Worm (Caenorhabditis elegans) whole organism, midembryonic: ENCODE data around the gene T05A8.7.

Experiments
- flt-1 ChIP-seq: fragments of 200-800 bp; sonication (Bioruptor generic); IDR thresholded peaks from 2 replicates; pipeline ENCODE4 v1.3.6; 2022; ENCODE audit warnings: missing genetic modification characterization, missing compliant biosample characterization
- med-1 ChIP-seq: sonication (generic microtip); optimal IDR thresholded peaks from 2 replicates; lab custom pipeline; 2017; ENCODE audit warnings: missing genetic modification characterization, mild to moderate bottlenecking, missing compliant biosample characterization, antibody characterized with exemption, missing genetic modification reagents; ENCODE audit not compliant: insufficient read depth
- ref-1 ChIP-seq: fragments of 200-800 bp; sonication (Bioruptor generic); conservative IDR thresholded peaks from 2 replicates; pipeline ENCODE4 v1.3.6; 2022; ENCODE audit warnings: missing genetic modification reagents, missing genetic modification characterization, missing compliant biosample characterization
- ztf-23 ChIP-seq: fragments of 200-800 bp; sonication (Bioruptor generic); IDR thresholded peaks from 2 replicates; pipeline ENCODE4 v1.3.6; 2022; ENCODE audit warnings: missing genetic modification reagents, missing genetic modification characterization, missing compliant biosample characterization

DNA sequence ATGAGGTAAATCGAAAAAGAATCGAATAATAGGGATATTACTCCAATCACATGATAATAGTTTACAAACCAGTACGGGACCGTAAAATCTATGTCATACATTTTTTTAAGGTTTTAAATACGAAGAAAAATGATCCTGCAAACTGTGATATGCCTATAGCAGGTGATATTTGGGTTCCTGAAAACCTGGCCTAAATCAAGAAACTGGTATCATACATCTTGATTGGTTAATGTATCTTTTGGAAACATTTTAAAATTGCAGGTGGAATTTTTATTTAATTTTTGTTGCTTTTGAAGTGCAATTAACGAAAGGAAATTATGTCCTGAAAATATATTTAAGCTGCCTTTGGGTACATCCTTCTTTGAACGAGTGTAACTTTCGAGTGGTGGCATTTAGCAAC, 41.9 kb downstream of the T05A8.7 start, which contains the start of gene sri-61:
- no peak for TF ChIP-seq ref-1
- TF ChIP-seq med-1 = no peak
- TF ChIP-seq ztf-23 = no peak
- no peak for TF ChIP-seq flt-1
